Worm (Caenorhabditis elegans) whole organism, L3 larva: ENCODE measurements around the gene F46C5.10.

Experiments
- ZK546.5 ChIP-seq: sonication (generic microtip); optimal IDR thresholded peaks from 2 replicates; lab custom pipeline; 2017; ENCODE audit warnings: missing biosample characterization, missing genetic modification characterization
- aly-2 ChIP-seq: fragments of 150-350 bp; optimal IDR thresholded peaks from 2 replicates; lab custom pipeline; 2014; ENCODE audit warnings: missing biosample characterization, missing genetic modification characterization
- ama-1 ChIP-seq: fragments of 150-350 bp; optimal IDR thresholded peaks from 2 replicates; lab custom pipeline; 2018
- ceh-28 ChIP-seq: fragments of 150-350 bp; optimal IDR thresholded peaks from 2 replicates; lab custom pipeline; 2014; ENCODE audit warnings: missing biosample characterization, missing genetic modification reagents, missing genetic modification characterization
- ceh-82 ChIP-seq: fragments of 150-350 bp; optimal IDR thresholded peaks from 2 replicates; lab custom pipeline; 2014; ENCODE audit warnings: missing biosample characterization, missing genetic modification characterization
- daf-12 ChIP-seq: fragments of 150-350 bp; optimal IDR thresholded peaks from 2 replicates; lab custom pipeline; 2014; ENCODE audit warnings: missing biosample characterization, missing genetic modification reagents, missing genetic modification characterization
- egl-27 ChIP-seq: sonication (generic microtip); optimal IDR thresholded peaks from 4 replicates; lab custom pipeline; 2017; ENCODE audit warnings: missing biosample characterization, missing genetic modification reagents, missing genetic modification characterization
- egl-5 ChIP-seq: fragments of 150-350 bp; optimal IDR thresholded peaks from 2 replicates; lab custom pipeline; 2017; ENCODE audit warnings: missing biosample characterization, missing genetic modification reagents, missing genetic modification characterization, inconsistent platforms
- elt-1 ChIP-seq: fragments of 150-350 bp; optimal IDR thresholded peaks from 2 replicates; lab custom pipeline; 2014; ENCODE audit warnings: missing biosample characterization, missing genetic modification characterization
- elt-2 ChIP-seq: sonication (generic microtip); optimal IDR thresholded peaks from 2 replicates; lab custom pipeline; 2016; ENCODE audit warnings: missing genetic modification reagents, mild to moderate bottlenecking, missing genetic modification characterization, missing compliant biosample characterization
- eor-1 ChIP-seq, 2 experiments: fragments of 150-350 bp; optimal IDR thresholded peaks; 2 replicates each; lab custom pipeline; 2014 to 2018; ENCODE audit warnings: missing biosample characterization in 2 of 2, missing genetic modification characterization in 2 of 2
- jun-1 ChIP-seq: fragments of 150-350 bp; optimal IDR thresholded peaks from 2 replicates; lab custom pipeline; 2014; ENCODE audit warnings: missing biosample characterization, missing genetic modification reagents, missing genetic modification characterization
- lin-15B ChIP-seq: fragments of 150-350 bp; optimal IDR thresholded peaks from 2 replicates; lab custom pipeline; 2014; ENCODE audit warnings: missing biosample characterization, missing genetic modification characterization
- lin-39 ChIP-seq: fragments of 150-350 bp; optimal IDR thresholded peaks from 2 replicates; lab custom pipeline; 2018; ENCODE audit warnings: missing biosample characterization, missing genetic modification reagents, missing genetic modification characterization
- lsy-12 ChIP-seq: sonication (generic microtip); optimal IDR thresholded peaks from 2 replicates; lab custom pipeline; 2016; ENCODE audit warnings: mild to moderate bottlenecking, missing genetic modification characterization, missing compliant biosample characterization
- mdl-1 ChIP-seq: fragments of 150-350 bp; optimal IDR thresholded peaks from 2 replicates; lab custom pipeline; 2014; ENCODE audit warnings: missing biosample characterization, missing genetic modification characterization
- nhr-12 ChIP-seq: fragments of 150-350 bp; optimal IDR thresholded peaks from 2 replicates; lab custom pipeline; 2014; ENCODE audit warnings: missing biosample characterization, missing genetic modification characterization
- nhr-23 ChIP-seq: fragments of 150-350 bp; optimal IDR thresholded peaks from 2 replicates; lab custom pipeline; 2014; ENCODE audit warnings: missing biosample characterization, missing genetic modification reagents, missing genetic modification characterization
- nhr-25 ChIP-seq: sonication (generic microtip); optimal IDR thresholded peaks from 2 replicates; lab custom pipeline; 2017; ENCODE audit warnings: missing biosample characterization, missing genetic modification characterization
- nhr-43 ChIP-seq: sonication (generic microtip); optimal IDR thresholded peaks from 2 replicates; lab custom pipeline; 2016; ENCODE audit warnings: mild to moderate bottlenecking, missing genetic modification characterization, missing compliant biosample characterization; ENCODE audit not compliant: poor library complexity, severe bottlenecking
- nhr-67 ChIP-seq: fragments of 150-350 bp; optimal IDR thresholded peaks from 2 replicates; lab custom pipeline; 2014; ENCODE audit warnings: missing biosample characterization, missing genetic modification characterization
- nhr-76 ChIP-seq: fragments of 150-350 bp; sonication (generic microtip); optimal IDR thresholded peaks from 5 replicates; lab custom pipeline; 2014; ENCODE audit warnings: missing biosample characterization, missing genetic modification characterization
- nhr-77 ChIP-seq: fragments of 150-350 bp; optimal IDR thresholded peaks from 2 replicates; lab custom pipeline; 2014; ENCODE audit warnings: missing biosample characterization, missing genetic modification characterization
- pha-4 ChIP-seq: fragments of 150-350 bp; optimal IDR thresholded peaks from 2 replicates; lab custom pipeline; 2014; ENCODE audit warnings: missing biosample characterization, missing genetic modification reagents, missing genetic modification characterization
- pqm-1 ChIP-seq: fragments of 150-350 bp; optimal IDR thresholded peaks from 2 replicates; lab custom pipeline; 2017; ENCODE audit warnings: missing biosample characterization, missing genetic modification characterization, inconsistent platforms
- sea-2 ChIP-seq: fragments of 150-350 bp; sonication (generic microtip); optimal IDR thresholded peaks from 4 replicates; lab custom pipeline; 2014; ENCODE audit warnings: missing biosample characterization, missing genetic modification reagents, missing genetic modification characterization
- skn-1 ChIP-seq: fragments of 150-350 bp; optimal IDR thresholded peaks from 2 replicates; lab custom pipeline; 2014; ENCODE audit warnings: missing biosample characterization, missing genetic modification characterization
- snpc-4 ChIP-seq: fragments of 150-350 bp; optimal IDR thresholded peaks from 2 replicates; lab custom pipeline; 2014; ENCODE audit warnings: missing biosample characterization, missing genetic modification characterization
- unc-39 ChIP-seq: sonication (generic microtip); optimal IDR thresholded peaks from 4 replicates; lab custom pipeline; 2017; ENCODE audit warnings: missing biosample characterization, missing genetic modification characterization
- unc-62 ChIP-seq: fragments of 150-350 bp; sonication (generic microtip); optimal IDR thresholded peaks from 4 replicates; lab custom pipeline; 2014; ENCODE audit warnings: missing biosample characterization, missing genetic modification reagents, missing genetic modification characterization
- ztf-11 ChIP-seq: fragments of 150-350 bp; optimal IDR thresholded peaks from 2 replicates; lab custom pipeline; 2014; ENCODE audit warnings: missing biosample characterization, missing genetic modification characterization

The F46C5.10 gene

ce11 chrII:8811825-8812224 lies 7.0 kb downstream of the F46C5.10 start:
- TF ChIP-seq lin-39 (tag; lab: Kevin White, UChicago), result peak; percentile 23
- no peak for TF ChIP-seq ztf-11 (tag; lab: Kevin White, UChicago)
- TF ChIP-seq ceh-82 (tag; lab: Kevin White, UChicago), result no peak
- no peak for TF ChIP-seq ZK546.5 (tag; lab: Kevin White, UChicago)
- no peak for TF ChIP-seq ceh-28 (tag; lab: Kevin White, UChicago)
- TF ChIP-seq aly-2 (tag; lab: Kevin White, UChicago), result no peak
- peak; percentile 3 for TF ChIP-seq nhr-25
- peak; percentile 91 for TF ChIP-seq ama-1 (lab: Kevin White, UChicago)
- TF ChIP-seq nhr-43 (tag; lab: Kevin White, UChicago), result peak; percentile 9
- no peak for TF ChIP-seq elt-1 (tag; lab: Kevin White, UChicago)
- TF ChIP-seq, all 47 proteins: peak for 4

ce11 chrII:8810679-8811413 lies 8.0 kb downstream of the F46C5.10 start, which contains the start of the genes F46C5.9 and rer-1:
Gene F46C5.9, minus strand, starts transcription at chrII:8810729.
Gene rer-1, plus strand, starts transcription at chrII:8811370.
- no peak for TF ChIP-seq nhr-76 (tag; lab: Kevin White, UChicago)
- peak; percentile 66 for TF ChIP-seq pha-4 (tag; lab: Kevin White, UChicago)
- peak; percentile 7 for TF ChIP-seq nhr-23 (tag; lab: Kevin White, UChicago)

- TF ChIP-seq egl-5 (tag; lab: Kevin White, UChicago) (no peak), sea-2 (GFP tag; lab: Kevin White, UChicago) (no peak), nhr-67 (tag; lab: Kevin White, UChicago) (no peak), snpc-4 (tag; lab: Kevin White, UChicago) (no peak), egl-27 (no peak)
These were observed 10.3 kb downstream of the F46C5.10 start, which contains the start of gene F07H5.10 for ce11 chrII:8808482-8808881. Gene F07H5.10, minus strand, starts transcription at chrII:8808582.

- peak; percentile 6 for TF ChIP-seq elt-2 (tag; lab: Kevin White, UChicago)
- TF ChIP-seq lsy-12, result no peak
These were observed 11.9 kb downstream of the F46C5.10 start, which contains the start of gene pho-13 for ce11 chrII:8806921-8807320. Gene pho-13, minus strand, starts transcription at chrII:8807021.

- TF ChIP-seq ZK546.5 (tag; lab: Kevin White, UChicago) (no peak), mdl-1 (tag; lab: Kevin White, UChicago) (no peak), elt-1 (tag; lab: Kevin White, UChicago) (no peak), skn-1 (tag; lab: Kevin White, UChicago) (no peak), lin-39 (tag; lab: Kevin White, UChicago) (no peak), egl-27 (no peak), lsy-12 (no peak), pqm-1 (tag; lab: Kevin White, UChicago) (no peak), nhr-43 (tag; lab: Kevin White, UChicago) (no peak), snpc-4 (tag; lab: Kevin White, UChicago) (no peak), nhr-76 (tag; lab: Kevin White, UChicago) (no peak), ama-1 (lab: Kevin White, UChicago) (no peak)
These were observed 18.0 kb downstream of the F46C5.10 start, which contains the start of gene appg-2 for ce11 chrII:8800830-8801229. Gene appg-2, plus strand, starts transcription at chrII:8801130.

ce11 chrII:8799725-8800124 lies 19.1 kb downstream of the F46C5.10 start:
- no peak for TF ChIP-seq pha-4 (tag; lab: Kevin White, UChicago)
- no peak for TF ChIP-seq unc-39 (tag; lab: Kevin White, UChicago)
- TF ChIP-seq unc-62 (GFP tag; lab: Kevin White, UChicago), result peak; percentile 86
- TF ChIP-seq nhr-77, result no peak
- TF ChIP-seq daf-12, result no peak
- no peak for TF ChIP-seq eor-1 (tag; optimal IDR thresholded peaks at IDR 0.05; lab: Kevin White, UChicago)
- no peak for TF ChIP-seq jun-1
- TF ChIP-seq pqm-1 (tag; lab: Kevin White, UChicago), result no peak
- TF ChIP-seq nhr-12 (tag; lab: Kevin White, UChicago), result no peak
- TF ChIP-seq ceh-28 (tag; lab: Kevin White, UChicago), result no peak
- TF ChIP-seq elt-2 (tag; lab: Kevin White, UChicago), result no peak
- no peak for TF ChIP-seq nhr-43 (tag; lab: Kevin White, UChicago)
- TF ChIP-seq lin-39 (tag; lab: Kevin White, UChicago), result peak; percentile 47
- TF ChIP-seq nhr-67 (tag; lab: Kevin White, UChicago), result no peak
- TF ChIP-seq lin-15B, result no peak
